Worm (Caenorhabditis elegans) whole organism, L4/young adult: Measurements from ENCODE around the gene grd-14.

ENCODE experiments used
- W03F9.2 ChIP-seq: fragments of 150-350 bp; optimal IDR thresholded peaks from 2 replicates; lab custom pipeline; 2014; ENCODE audit warnings: missing biosample characterization, missing genetic modification characterization
- him-1 ChIP-seq: sonication (generic microtip); optimal IDR thresholded peaks from 2 replicates; lab custom pipeline; 2016; ENCODE audit warnings: missing genotype, missing genetic modification reagents, missing genetic modification characterization, missing compliant biosample characterization

ce11 chrX:8504207-8504606, 4.4 kb downstream of the grd-14 start:
- TF ChIP-seq W03F9.2 (no peak), him-1 (no peak)
